Fruit fly (Drosophila melanogaster) whole organism, embryonic: ENCODE data around the gene tsh.

Experiments used
- Asciz ChIP-seq: fragments of 200-800 bp; sonication (Bioruptor generic); optimal IDR thresholded peaks from 2 replicates; lab custom pipeline; 2017; ENCODE audit warnings: missing biosample characterization, mild to moderate bottlenecking, missing genetic modification characterization, missing genetic modification reagents
- Atf-2 ChIP-seq: fragments of 200-800 bp; sonication (Bioruptor generic); optimal IDR thresholded peaks from 2 replicates; lab custom pipeline; 2016; ENCODE audit warnings: missing biosample characterization, missing genetic modification characterization
- Blimp-1 ChIP-seq: fragments of 200-800 bp; sonication (Bioruptor generic); optimal IDR thresholded peaks from 3 replicates; lab custom pipeline; 2018; ENCODE audit warnings: missing biosample characterization, missing genetic modification characterization, mild to moderate bottlenecking, moderate library complexity, missing genetic modification reagents
- CG10147 ChIP-seq: fragments of 200-800 bp; sonication (Bioruptor generic); optimal IDR thresholded peaks from 2 replicates; lab custom pipeline; 2019; ENCODE audit warnings: missing biosample characterization, mild to moderate bottlenecking, missing genetic modification characterization, moderate library complexity
- CG10321 ChIP-seq: fragments of 200-800 bp; sonication (Bioruptor generic); IDR thresholded peaks from 2 replicates; pipeline ENCODE4 v1.3.6; 2022; ENCODE audit warnings: missing biosample characterization, missing genetic modification characterization
- CG10431 ChIP-seq: fragments of 200-800 bp; sonication (Bioruptor generic); optimal IDR thresholded peaks from 3 replicates; lab custom pipeline; 2018; ENCODE audit warnings: missing biosample characterization, mild to moderate bottlenecking, missing genetic modification characterization
- CG12744 ChIP-seq: fragments of 200-800 bp; sonication (Bioruptor generic); optimal IDR thresholded peaks from 2 replicates; lab custom pipeline; 2016; ENCODE audit warnings: missing biosample characterization, missing genetic modification characterization
- CG13424 ChIP-seq: fragments of 200-800 bp; sonication (Bioruptor generic); optimal IDR thresholded peaks from 2 replicates; lab custom pipeline; 2019; ENCODE audit warnings: missing biosample characterization, mild to moderate bottlenecking, missing genetic modification characterization, moderate library complexity
- CG1529 ChIP-seq: fragments of 200-800 bp; sonication (Bioruptor generic); optimal IDR thresholded peaks from 3 replicates; lab custom pipeline; 2018; ENCODE audit warnings: missing biosample characterization, missing genetic modification characterization
- CG1602 ChIP-seq: fragments of 200-800 bp; sonication (Bioruptor generic); optimal IDR thresholded peaks from 3 replicates; lab custom pipeline; 2016; ENCODE audit warnings: missing biosample characterization, missing genetic modification characterization
- CG18476 ChIP-seq: fragments of 200-800 bp; sonication (Bioruptor generic); optimal IDR thresholded peaks from 2 replicates; lab custom pipeline; 2016; ENCODE audit warnings: missing biosample characterization, mild to moderate bottlenecking, missing genetic modification characterization
- CG18764 ChIP-seq: fragments of 200-800 bp; sonication (Bioruptor generic); optimal IDR thresholded peaks from 3 replicates; lab custom pipeline; 2016; ENCODE audit warnings: missing biosample characterization, missing genetic modification characterization
- CG3838 ChIP-seq: fragments of 200-800 bp; sonication (Bioruptor generic); optimal IDR thresholded peaks from 3 replicates; lab custom pipeline; 2016; ENCODE audit warnings: missing biosample characterization, missing genetic modification characterization
- CG4854 ChIP-seq: fragments of 200-800 bp; sonication (Bioruptor generic); optimal IDR thresholded peaks from 2 replicates; lab custom pipeline; 2016; ENCODE audit warnings: missing biosample characterization, missing genetic modification characterization, inconsistent platforms
- CG6791 ChIP-seq: fragments of 200-800 bp; sonication (Bioruptor generic); IDR thresholded peaks from 3 replicates; pipeline ENCODE4 v1.3.6; 2022; ENCODE audit warnings: missing biosample characterization, missing genetic modification characterization; ENCODE audit not compliant: partially characterized antibody
- CG7745 ChIP-seq: fragments of 200-800 bp; sonication (Bioruptor generic); optimal IDR thresholded peaks from 2 replicates; lab custom pipeline; 2018; ENCODE audit warnings: missing biosample characterization, mild to moderate bottlenecking, missing genetic modification characterization, moderate library complexity
- CG7963 ChIP-seq: fragments of 200-800 bp; sonication (Bioruptor generic); IDR thresholded peaks from 3 replicates; pipeline ENCODE4 v1.3.6; 2022; ENCODE audit warnings: missing biosample characterization, missing genetic modification characterization; ENCODE audit not compliant: partially characterized antibody
- CG8290 ChIP-seq, 3 experiments: fragments of 200-800 bp; sonication (Bioruptor generic); optimal IDR thresholded peaks; 2 replicates each; lab custom pipeline; 2016 to 2019; ENCODE audit warnings: missing biosample characterization in 3 of 3, missing genetic modification characterization in 3 of 3, mild to moderate bottlenecking in 2 of 3, moderate library complexity in 1 of 3
- CG8388 ChIP-seq: fragments of 200-800 bp; sonication (Bioruptor generic); optimal IDR thresholded peaks from 2 replicates; lab custom pipeline; 2019; ENCODE audit warnings: missing biosample characterization, mild to moderate bottlenecking, missing genetic modification characterization, moderate library complexity
- CG9727 ChIP-seq: fragments of 200-800 bp; sonication (Bioruptor generic); optimal IDR thresholded peaks from 3 replicates; lab custom pipeline; 2017; ENCODE audit warnings: missing biosample characterization, mild to moderate bottlenecking, missing genetic modification characterization
- Camta ChIP-seq: fragments of 200-800 bp; sonication (Bioruptor generic); optimal IDR thresholded peaks from 2 replicates; lab custom pipeline; 2016; ENCODE audit warnings: missing biosample characterization, missing genetic modification characterization
- Elba2 ChIP-seq: fragments of 200-800 bp; sonication (Bioruptor generic); optimal IDR thresholded peaks from 3 replicates; lab custom pipeline; 2016; ENCODE audit warnings: missing biosample characterization, missing genetic modification characterization
- Ets97D ChIP-seq: fragments of 200-800 bp; sonication (Bioruptor generic); optimal IDR thresholded peaks from 3 replicates; lab custom pipeline; 2016; ENCODE audit warnings: missing biosample characterization, missing genetic modification characterization
- Hand ChIP-seq: fragments of 200-800 bp; sonication (Bioruptor generic); optimal IDR thresholded peaks from 2 replicates; lab custom pipeline; 2017; ENCODE audit warnings: mild to moderate bottlenecking, missing biosample characterization, missing genetic modification reagents, missing genetic modification characterization
- Hmr ChIP-seq: fragments of 200-800 bp; sonication (Bioruptor generic); optimal IDR thresholded peaks from 3 replicates; lab custom pipeline; 2017; ENCODE audit warnings: mild to moderate bottlenecking, missing biosample characterization, missing genetic modification reagents, missing genetic modification characterization
- Lpt ChIP-seq: fragments of >200 bp; optimal IDR thresholded peaks from 2 replicates; lab custom pipeline; 2018; ENCODE audit warnings: missing biosample characterization, missing genetic modification characterization
- Nf-YB ChIP-seq: fragments of 200-800 bp; sonication (Bioruptor generic); optimal IDR thresholded peaks from 3 replicates; lab custom pipeline; 2019; ENCODE audit warnings: missing biosample characterization, mild to moderate bottlenecking, missing genetic modification characterization, moderate library complexity
- Ssrp ChIP-seq: fragments of 200-800 bp; sonication (Bioruptor generic); optimal IDR thresholded peaks from 2 replicates; lab custom pipeline; 2018; ENCODE audit warnings: missing biosample characterization, mild to moderate bottlenecking, missing genetic modification characterization, moderate library complexity
- Stat92E ChIP-seq, 3 experiments: fragments of >200 bp in 2 of 3; fragments of 200-800 bp in 1 of 3; sonication (Bioruptor generic) in 1 of 3; optimal IDR thresholded peaks; 2 replicates each; lab custom pipeline; 2017 to 2019; ENCODE audit warnings: missing biosample characterization in 3 of 3, missing genetic modification characterization in 3 of 3, mild to moderate bottlenecking in 1 of 3, moderate library complexity in 1 of 3
- ab ChIP-seq: fragments of 200-800 bp; sonication (Bioruptor generic); optimal IDR thresholded peaks from 2 replicates; lab custom pipeline; 2016; ENCODE audit warnings: missing biosample characterization, missing genetic modification characterization
- aop ChIP-seq: fragments of 200-800 bp; sonication (Bioruptor generic); IDR thresholded peaks from 2 replicates; pipeline ENCODE4 v1.3.6; 2022; ENCODE audit warnings: missing biosample characterization, missing genetic modification characterization
- bigmax ChIP-seq: fragments of 200-800 bp; sonication (Bioruptor generic); optimal IDR thresholded peaks from 2 replicates; lab custom pipeline; 2018; ENCODE audit warnings: missing biosample characterization, mild to moderate bottlenecking, missing genetic modification characterization
- bsh ChIP-seq, 2 experiments: fragments of 200-800 bp; sonication (Bioruptor generic); optimal IDR thresholded peaks; 2 replicates each; lab custom pipeline; 2017 to 2018; ENCODE audit warnings: mild to moderate bottlenecking in 2 of 2, missing biosample characterization in 2 of 2, missing genetic modification characterization in 2 of 2, moderate library complexity in 1 of 2
- crc ChIP-seq: fragments of 200-800 bp; sonication (Bioruptor generic); optimal IDR thresholded peaks from 2 replicates; lab custom pipeline; 2016; ENCODE audit warnings: missing biosample characterization, missing genetic modification characterization
- danr ChIP-seq: fragments of 200-800 bp; sonication (Bioruptor generic); IDR thresholded peaks from 2 replicates; pipeline ENCODE4 v1.3.6; 2022; ENCODE audit warnings: missing biosample characterization, missing genetic modification characterization
- ems ChIP-seq: fragments of 200-800 bp; sonication (Bioruptor generic); optimal IDR thresholded peaks from 3 replicates; lab custom pipeline; 2016; ENCODE audit warnings: missing biosample characterization, missing genetic modification characterization
- fd102C ChIP-seq: fragments of 200-800 bp; sonication (Bioruptor generic); optimal IDR thresholded peaks from 2 replicates; lab custom pipeline; 2018; ENCODE audit warnings: missing biosample characterization, mild to moderate bottlenecking, missing genetic modification characterization, moderate library complexity
- ham ChIP-seq: fragments of 200-800 bp; sonication (Bioruptor generic); IDR thresholded peaks from 2 replicates; pipeline ENCODE4 v1.3.6; 2022; ENCODE audit warnings: missing biosample characterization, missing genetic modification characterization
- hth ChIP-seq: fragments of >200 bp; optimal IDR thresholded peaks from 2 replicates; lab custom pipeline; 2017; ENCODE audit warnings: inconsistent platforms
- maf-S ChIP-seq: fragments of 200-800 bp; sonication (Bioruptor generic); optimal IDR thresholded peaks from 2 replicates; lab custom pipeline; 2016; ENCODE audit warnings: missing biosample characterization, missing genetic modification characterization
- pita ChIP-seq: fragments of 200-800 bp; sonication (Bioruptor generic); optimal IDR thresholded peaks from 2 replicates; lab custom pipeline; 2017; ENCODE audit warnings: missing biosample characterization, mild to moderate bottlenecking, missing genetic modification characterization
- pzg ChIP-seq: fragments of 200-800 bp; sonication (Bioruptor generic); optimal IDR thresholded peaks from 3 replicates; lab custom pipeline; 2018; ENCODE audit warnings: missing biosample characterization, mild to moderate bottlenecking, missing genetic modification characterization, moderate library complexity
- repo ChIP-seq: fragments of 200-800 bp; sonication (Bioruptor generic); optimal IDR thresholded peaks from 2 replicates; lab custom pipeline; 2016; ENCODE audit warnings: missing biosample characterization, missing genetic modification characterization
- shn ChIP-seq: fragments of 200-800 bp; sonication (Bioruptor generic); optimal IDR thresholded peaks from 3 replicates; lab custom pipeline; 2016; ENCODE audit warnings: missing biosample characterization, missing genetic modification characterization
- slbo ChIP-seq: fragments of 200-800 bp; sonication (Bioruptor generic); IDR thresholded peaks from 2 replicates; pipeline ENCODE4 v1.3.6; 2022; ENCODE audit warnings: missing biosample characterization, missing genetic modification characterization
- tap ChIP-seq: fragments of 200-800 bp; optimal IDR thresholded peaks from 3 replicates; lab custom pipeline; 2019; ENCODE audit warnings: missing biosample characterization, mild to moderate bottlenecking, missing genetic modification characterization, moderate library complexity
- tll ChIP-seq, 2 experiments: fragments of 200-800 bp in 1 of 2; fragments of >200 bp in 1 of 2; sonication (Bioruptor generic) in 1 of 2; optimal IDR thresholded peaks; 2 replicates each; lab custom pipeline; 2017 to 2019; ENCODE audit warnings: missing biosample characterization in 2 of 2, missing genetic modification characterization in 2 of 2, mild to moderate bottlenecking in 1 of 2, moderate library complexity in 1 of 2
- ttk ChIP-seq: fragments of 200-800 bp; sonication (Bioruptor generic); IDR thresholded peaks from 2 replicates; pipeline ENCODE4 v2.1.2; 2022; ENCODE audit warnings: missing biosample characterization, missing genetic modification characterization

tsh gene

DNA sequence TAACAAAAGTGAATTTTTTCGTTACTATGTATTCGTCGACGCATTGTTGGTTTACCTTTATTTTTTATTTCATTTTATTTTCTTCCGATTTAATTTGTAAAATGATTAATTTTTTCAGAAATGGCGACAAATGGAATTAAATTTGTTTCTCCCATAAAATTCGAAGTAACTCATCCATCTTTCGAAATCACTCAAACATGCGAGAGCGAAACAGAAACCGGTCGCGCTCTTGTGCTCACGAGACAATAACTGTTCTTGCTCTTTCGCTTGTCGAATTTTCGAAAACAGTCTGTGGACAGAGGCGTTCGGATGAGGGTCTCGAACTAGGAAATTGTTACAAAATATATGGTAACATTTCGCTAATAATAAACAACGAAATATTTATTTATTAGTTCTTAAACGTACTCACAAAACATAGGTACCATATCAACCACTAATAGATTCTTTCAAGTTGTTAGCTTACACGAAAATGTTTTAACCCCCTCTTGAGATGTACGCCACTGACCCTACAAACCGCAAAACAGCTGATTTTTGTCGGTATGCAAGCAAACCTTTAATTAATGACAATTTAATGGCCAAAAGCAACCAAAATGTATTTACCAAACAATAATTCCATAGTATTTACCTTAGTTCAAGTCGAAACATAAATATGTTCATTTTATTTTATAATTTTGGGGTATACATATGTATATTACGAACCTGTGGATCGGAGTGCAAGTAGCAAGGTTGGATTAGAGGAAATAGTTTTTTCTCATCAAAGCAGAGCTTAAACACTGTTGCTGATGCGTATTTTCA, 33.6 kb upstream of the tsh start:
- no peak for TF ChIP-seq hth (lab: Kevin White, UChicago)
- TF ChIP-seq CG18764 (GFP tag; lab: Kevin White, UChicago): peak; percentile 95
- no peak for TF ChIP-seq Lpt (GFP tag; lab: Kevin White, UChicago)
- TF ChIP-seq repo (GFP tag; lab: Kevin White, UChicago): peak; percentile 93
- TF ChIP-seq Hmr: peak; percentile 97
- TF ChIP-seq CG8388: peak; percentile 96
- peak; percentile 97 for TF ChIP-seq Atf-2 (GFP tag; lab: Kevin White, UChicago)
- peak; percentile 87 for TF ChIP-seq fd102C
- peak; percentile 95 for TF ChIP-seq CG10147
- peak; percentile 92 for TF ChIP-seq CG3838 (GFP tag; lab: Kevin White, UChicago)
- peak; percentile 98 for TF ChIP-seq tap
- no peak for TF ChIP-seq pita (GFP tag; lab: Kevin White, UChicago)
- peak; percentile 96 for TF ChIP-seq CG18476 (GFP tag; lab: Kevin White, UChicago)
- TF ChIP-seq Asciz (GFP tag; lab: Kevin White, UChicago): peak; percentile 96
- peak; percentile 85 for TF ChIP-seq Nf-YB (GFP tag; lab: Kevin White, UChicago)
- TF ChIP-seq Ssrp (tag; lab: Kevin White, UChicago): peak; percentile 97
- peak; percentile 89 for TF ChIP-seq aop (GFP tag; lab: Robert Waterston, UW)
- TF ChIP-seq Camta: peak; percentile 97
- peak; percentile 94 for TF ChIP-seq crc (GFP tag; lab: Kevin White, UChicago)
- TF ChIP-seq shn: peak; percentile 96
- TF ChIP-seq CG1602 (GFP tag; lab: Kevin White, UChicago): peak; percentile 97
- TF ChIP-seq CG12744 (GFP tag; lab: Kevin White, UChicago): peak; percentile 97
- peak; percentile 89 for TF ChIP-seq ham
- TF ChIP-seq Elba2: peak; percentile 85
- TF ChIP-seq tll (GFP tag; optimal IDR thresholded peaks at IDR 0.05; lab: Kevin White, UChicago): peak in 1 of 2 experiments; percentile 65
- peak; percentile 66 for TF ChIP-seq CG7745
- peak; percentile 89 for TF ChIP-seq CG10431
- peak; percentile 95 for TF ChIP-seq danr (GFP tag; lab: Robert Waterston, UW)
- TF ChIP-seq Hand (GFP tag; lab: Kevin White, UChicago): peak; percentile 94
- no peak for TF ChIP-seq CG6791 (GFP tag; lab: Robert Waterston, UW)
- TF ChIP-seq bigmax: peak; percentile 55
- TF ChIP-seq maf-S (GFP tag; lab: Kevin White, UChicago): peak; percentile 96
- TF ChIP-seq CG1529 (GFP tag; lab: Kevin White, UChicago): peak; percentile 95
- TF ChIP-seq CG10321 (GFP tag; lab: Robert Waterston, UW): peak; percentile 77
- TF ChIP-seq Blimp-1 (GFP tag; lab: Kevin White, UChicago): peak; percentile 95
- TF ChIP-seq pzg (GFP tag; lab: Kevin White, UChicago): peak; percentile 16
- peak; percentile 89 for TF ChIP-seq Ets97D (GFP tag; lab: Kevin White, UChicago)
- TF ChIP-seq Stat92E (GFP tag; optimal IDR thresholded peaks at IDR 0.05; lab: Kevin White, UChicago): peak in 1 of 3 experiments; percentile 91
- no peak for TF ChIP-seq CG7963 (GFP tag; lab: Robert Waterston, UW)
- peak; percentile 97 for TF ChIP-seq CG8290 (GFP tag; optimal IDR thresholded peaks at IDR 0.05; lab: Kevin White, UChicago)
- peak; percentile 88 to 98 for TF ChIP-seq CG8290 (tag; optimal IDR thresholded peaks at IDR 0.05; lab: Kevin White, UChicago)
- peak; percentile 98 for TF ChIP-seq slbo (GFP tag; lab: Robert Waterston, UW)
- TF ChIP-seq ems (GFP tag; lab: Kevin White, UChicago): peak; percentile 97
- TF ChIP-seq CG4854: peak; percentile 95
- TF ChIP-seq CG9727: peak; percentile 98
- peak; percentile 92 for TF ChIP-seq ab (GFP tag; lab: Kevin White, UChicago)
- TF ChIP-seq ttk: peak; percentile 96
- TF ChIP-seq bsh (GFP tag; optimal IDR thresholded peaks at IDR 0.05; lab: Kevin White, UChicago): peak; percentile 89 to 98
- TF ChIP-seq CG13424 (tag; lab: Kevin White, UChicago): peak; percentile 98
